Worm (Caenorhabditis elegans): ENCODE measurements around the gene pgph-3.

The pgph-3 gene

ce11 chrV:5792031-5792430 is 28.4 kb upstream of the pgph-3 start, which contains the start of gene ZC250.2:
ZC250.2 (plus strand) TSS chrV:5792331.
- TF ChIP-seq K12H6.12 (tag; optimal IDR thresholded peaks at IDR 0.05) (no peak), hsf-1 (GFP tag; IDR thresholded peaks at IDR 0.05) (0 out of 2 replicates have a peak, but pooled peaks have one; percentile 27)

ce11 chrV:5790497-5791280 is 27.0 kb upstream of the pgph-3 start, which contains the start of the genes nhr-142 and F44E7.9:
nhr-142 (minus strand) TSS chrV:5790553.
F44E7.9 (plus strand) TSS chrV:5791230.
- peak; percentile 68 for TF ChIP-seq tbp1 (GFP tag; optimal IDR thresholded peaks at IDR 0.05)
- peak; percentile 71 for TF ChIP-seq attf-3 (GFP tag; conservative IDR thresholded peaks at IDR 0.05)
- peak; percentile 98 for TF ChIP-seq ztf-18 (tag; optimal IDR thresholded peaks at IDR 0.05)
- no peak for TF ChIP-seq nhr-179 (tag; optimal IDR thresholded peaks at IDR 0.05)
- TF ChIP-seq F52B5.7 (tag; optimal IDR thresholded peaks at IDR 0.05): no peak
- peak; percentile 71 for TF ChIP-seq madf-10 (tag; optimal IDR thresholded peaks at IDR 0.05)
- TF ChIP-seq ekl-4 (GFP tag; IDR thresholded peaks at IDR 0.05): peak; percentile 30; the same call in 1 of the 2 replicates
- TF ChIP-seq somi-1 (GFP tag; optimal IDR thresholded peaks at IDR 0.05): peak; percentile 59
- TF ChIP-seq B0035.1 (tag; optimal IDR thresholded peaks at IDR 0.05): peak; percentile 43
- TF ChIP-seq sdz-38 (tag; optimal IDR thresholded peaks at IDR 0.05): no peak
- TF ChIP-seq sea-2 (GFP tag; IDR thresholded peaks at IDR 0.05): no peak
- TF ChIP-seq Y56A3A.18 (GFP tag; IDR thresholded peaks at IDR 0.05): no peak
- peak; percentile 45; the same call in 1 of the 2 replicates for TF ChIP-seq hmg-20 (GFP tag; IDR thresholded peaks at IDR 0.05)
- peak; percentile 52 for TF ChIP-seq efl-1 (GFP tag; optimal IDR thresholded peaks at IDR 0.05)
- TF ChIP-seq ceh-40 (GFP tag; IDR thresholded peaks at IDR 0.05): no peak
- TF ChIP-seq nhr-27 (tag; optimal IDR thresholded peaks at IDR 0.05): no peak
- TF ChIP-seq madf-3 (GFP tag; IDR thresholded peaks at IDR 0.05): 0 out of 2 replicates have a peak, but pooled peaks have one; percentile 57
- peak; percentile 78 for TF ChIP-seq tlf-1 (GFP tag; optimal IDR thresholded peaks at IDR 0.05)
- TF ChIP-seq Y95B8A.8 (GFP tag; IDR thresholded peaks at IDR 0.05): no peak
- TF ChIP-seq ceh-79 (tag; optimal IDR thresholded peaks at IDR 0.05): no peak
- peak; percentile 53 for TF ChIP-seq xnd-1 (tag; optimal IDR thresholded peaks at IDR 0.05)
- no peak for TF ChIP-seq akir-1 (GFP tag; optimal IDR thresholded peaks at IDR 0.05)
- TF ChIP-seq tbx-9 (tag; optimal IDR thresholded peaks at IDR 0.05; ENCODE audit: borderline replicate concordance): no peak
- TF ChIP-seq cebp-1 (GFP tag; IDR thresholded peaks at IDR 0.05): peak; percentile 54; the same call in 1 of the 2 replicates
- peak; percentile 84 for TF ChIP-seq cebp-1 (tag; optimal IDR thresholded peaks at IDR 0.05)
- TF ChIP-seq ztf-28 (GFP tag; IDR thresholded peaks at IDR 0.05): 0 out of 2 replicates have a peak, but pooled peaks have one; percentile 39
- TF ChIP-seq Y53G8AR.9 (GFP tag; conservative IDR thresholded peaks at IDR 0.05): peak; percentile 84; the same call in 1 of the 2 replicates
- no peak for TF ChIP-seq snpc-1.1 (tag; optimal IDR thresholded peaks at IDR 0.05; ENCODE audit: insufficient read depth)
- TF ChIP-seq unc-62 (GFP tag; optimal IDR thresholded peaks at IDR 0.05): no peak
- peak; percentile 85 for TF ChIP-seq pbrm-1 (GFP tag; IDR thresholded peaks at IDR 0.05)
- peak; percentile 66 for TF ChIP-seq K12H6.12 (tag; optimal IDR thresholded peaks at IDR 0.05)
- TF ChIP-seq lin-40 (tag; optimal IDR thresholded peaks at IDR 0.05): peak; percentile 89
- peak; percentile 73 for TF ChIP-seq lir-1 (GFP tag; conservative IDR thresholded peaks at IDR 0.05)
- TF ChIP-seq F23B12.7 (tag; optimal IDR thresholded peaks at IDR 0.05; ENCODE audit: insufficient read depth): peak; percentile 65
- peak; percentile 32 for TF ChIP-seq snpc-4 (GFP tag; optimal IDR thresholded peaks at IDR 0.05)
- TF ChIP-seq snpc-4 (tag; optimal IDR thresholded peaks at IDR 0.05): peak; percentile 54 to 79 (median 72)
- TF ChIP-seq bed-2 (GFP tag; IDR thresholded peaks at IDR 0.05): no peak
- no peak for TF ChIP-seq rec-8 (tag; optimal IDR thresholded peaks at IDR 0.05)
- TF ChIP-seq C06A6.2 (GFP tag; conservative IDR thresholded peaks at IDR 0.05): peak; percentile 81
- TF ChIP-seq attf-6 (GFP tag; IDR thresholded peaks at IDR 0.05): no peak
- TF ChIP-seq ceh-58 (GFP tag; IDR thresholded peaks at IDR 0.05): no peak
- TF ChIP-seq cebp-2 (GFP tag; IDR thresholded peaks at IDR 0.05): no peak
- TF ChIP-seq rpc-1 (optimal IDR thresholded peaks at IDR 0.05): peak; percentile 0
- TF ChIP-seq rpc-1 (tag; optimal IDR thresholded peaks at IDR 0.05): no peak
